Worm (Caenorhabditis elegans): ENCODE data around the gene tyra-2.

tyra-2 gene

ce11 chrX:7005475-7005874, at the start of gene tyra-2:
tyra-2 (minus strand) TSS chrX:7005575.
- no peak for TF ChIP-seq unc-62 (GFP tag; optimal IDR thresholded peaks at IDR 0.05)
- no peak for TF ChIP-seq mdl-1 (tag; optimal IDR thresholded peaks at IDR 0.05)
- no peak for TF ChIP-seq unc-55 (GFP tag; optimal IDR thresholded peaks at IDR 0.05)
- TF ChIP-seq nhr-11 (tag; optimal IDR thresholded peaks at IDR 0.05), result no peak
- TF ChIP-seq nhr-6 (tag; optimal IDR thresholded peaks at IDR 0.05), result no peak
- TF ChIP-seq mab-5 (tag; optimal IDR thresholded peaks at IDR 0.05), result no peak
- no peak for TF ChIP-seq aly-2 (tag; optimal IDR thresholded peaks at IDR 0.05)
- TF ChIP-seq nhr-77 (tag; optimal IDR thresholded peaks at IDR 0.05), result no peak

ce11 chrX:7050290-7050689, 44.9 kb upstream of the tyra-2 start, which contains the start of gene ubc-17:
ubc-17 (plus strand) TSS chrX:7050590.
- TF ChIP-seq nhr-237 (tag; optimal IDR thresholded peaks at IDR 0.05) (no peak), sem-4 (tag; optimal IDR thresholded peaks at IDR 0.05) (no peak), elt-1 (tag; optimal IDR thresholded peaks at IDR 0.05) (no peak), sma-9 (GFP tag; optimal IDR thresholded peaks at IDR 0.05) (no peak), sma-9 (tag; optimal IDR thresholded peaks at IDR 0.05) (no peak), sma-3 (GFP tag; optimal IDR thresholded peaks at IDR 0.05) (no peak), nhr-129 (tag; optimal IDR thresholded peaks at IDR 0.05) (no peak), nhr-6 (tag; optimal IDR thresholded peaks at IDR 0.05) (no peak), Y55F3AM.14 (GFP tag; optimal IDR thresholded peaks at IDR 0.05) (no peak), nhr-11 (tag; optimal IDR thresholded peaks at IDR 0.05) (no peak), unc-62 (GFP tag; optimal IDR thresholded peaks at IDR 0.05) (no peak), C34F6.9 (tag; optimal IDR thresholded peaks at IDR 0.05) (no peak)

ce11 chrX:7040760-7041159, 35.4 kb upstream of the tyra-2 start:
- no peak for TF ChIP-seq Y55F3AM.14 (GFP tag; optimal IDR thresholded peaks at IDR 0.05)
- no peak for TF ChIP-seq nhr-6 (tag; optimal IDR thresholded peaks at IDR 0.05)
- no peak for TF ChIP-seq ztf-11 (tag; optimal IDR thresholded peaks at IDR 0.05)
- TF ChIP-seq unc-55 (GFP tag; optimal IDR thresholded peaks at IDR 0.05), result no peak
- TF ChIP-seq ceh-16 (tag; optimal IDR thresholded peaks at IDR 0.05), result no peak
- peak; percentile 47 for TF ChIP-seq zag-1 (tag; optimal IDR thresholded peaks at IDR 0.05)
- TF ChIP-seq C34F6.9 (tag; optimal IDR thresholded peaks at IDR 0.05), result peak; percentile 10
- peak in 1 of 2 experiments; percentile 30 for TF ChIP-seq lsy-2 (tag; optimal IDR thresholded peaks at IDR 0.05)
- peak; percentile 23 for TF ChIP-seq sma-9 (GFP tag; optimal IDR thresholded peaks at IDR 0.05)
- TF ChIP-seq sma-9 (tag; optimal IDR thresholded peaks at IDR 0.05), result no peak
- no peak for TF ChIP-seq nhr-129 (tag; optimal IDR thresholded peaks at IDR 0.05)
- TF ChIP-seq ztf-1 (GFP tag; conservative IDR thresholded peaks at IDR 0.05), result no peak
- TF ChIP-seq egl-27 (tag; optimal IDR thresholded peaks at IDR 0.05), result peak; percentile 33
- TF ChIP-seq snpc-4 (tag; optimal IDR thresholded peaks at IDR 0.05), result no peak
- TF ChIP-seq sem-4 (tag; optimal IDR thresholded peaks at IDR 0.05), result peak; percentile 40
- no peak for TF ChIP-seq F13H6.1 (tag; optimal IDR thresholded peaks at IDR 0.05)

- no peak for TF ChIP-seq nhr-237 (tag; optimal IDR thresholded peaks at IDR 0.05)
- TF ChIP-seq lin-13 (GFP tag; optimal IDR thresholded peaks at IDR 0.05), result no peak
- no peak for TF ChIP-seq blmp-1 (tag; optimal IDR thresholded peaks at IDR 0.05; ENCODE audit: insufficient read depth)
- TF ChIP-seq lin-39 (tag; optimal IDR thresholded peaks at IDR 0.05), result no peak
- no peak for TF ChIP-seq peb-1 (tag; optimal IDR thresholded peaks at IDR 0.05)
- TF ChIP-seq nhr-11 (tag; optimal IDR thresholded peaks at IDR 0.05), result no peak
- no peak for TF ChIP-seq aly-2 (tag; optimal IDR thresholded peaks at IDR 0.05)
- no peak for TF ChIP-seq mdl-1 (tag; optimal IDR thresholded peaks at IDR 0.05)
These were observed 32.6 kb upstream of the tyra-2 start for ce11 chrX:7037998-7038397.

- TF ChIP-seq crh-2 (tag; optimal IDR thresholded peaks at IDR 0.05) (no peak), aly-2 (tag; optimal IDR thresholded peaks at IDR 0.05) (no peak), elt-3 (tag; optimal IDR thresholded peaks at IDR 0.05) (no peak), lin-11 (tag; optimal IDR thresholded peaks at IDR 0.05) (no peak), nhr-25 (tag; optimal IDR thresholded peaks at IDR 0.05) (no peak), ama-1 (optimal IDR thresholded peaks at IDR 0.05) (no peak), F13H6.1 (tag; optimal IDR thresholded peaks at IDR 0.05) (no peak), peb-1 (tag; optimal IDR thresholded peaks at IDR 0.05) (no peak), skn-1 (tag; optimal IDR thresholded peaks at IDR 0.05) (no peak)
These were observed 30.6 kb upstream of the tyra-2 start, which contains the start of gene cest-19 for ce11 chrX:7035937-7036336. cest-19 (minus strand) TSS chrX:7036037.

All from whole organism, L2 larva.